Fruit fly (Drosophila melanogaster): ENCODE results near the gene CG18746.

CG18746 gene

DNA sequence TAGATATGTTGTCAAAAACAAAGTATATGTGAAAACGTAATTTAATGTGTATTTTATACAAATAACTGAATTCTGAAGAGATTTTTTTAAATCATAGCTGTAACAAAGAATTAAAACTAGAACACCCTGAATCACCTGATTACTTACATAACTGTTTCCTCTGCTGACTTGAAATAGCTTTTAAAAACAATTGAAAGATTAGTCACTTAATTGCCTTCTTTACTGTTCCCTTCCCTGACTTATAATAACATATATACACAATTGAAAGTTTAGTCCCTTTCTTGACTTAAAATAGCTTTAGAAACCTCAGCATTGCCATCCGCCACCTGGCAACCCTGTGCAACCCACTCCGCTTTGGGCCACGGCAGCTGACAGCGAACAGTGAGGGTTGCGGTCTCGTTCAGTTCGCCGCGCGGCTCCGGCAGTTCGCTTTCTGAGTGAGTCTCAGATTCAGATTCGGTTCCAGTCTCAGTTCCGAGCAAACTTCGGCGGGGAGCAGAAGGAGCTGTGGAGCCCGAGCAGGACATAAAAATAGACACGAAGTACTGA lies 24.1 kb upstream of the CG18746 start, which contains the start of gene CG34384 (continued):
- no peak for TF ChIP-seq chinmo (GFP tag; IDR thresholded peaks at IDR 0.05; ENCODE audit: partially characterized antibody)
- TF ChIP-seq Mad (GFP tag; optimal IDR thresholded peaks at IDR 0.05) = no peak
- no peak for TF ChIP-seq CG9876 (GFP tag; optimal IDR thresholded peaks at IDR 0.05)
- TF ChIP-seq CG5953 (GFP tag; IDR thresholded peaks at IDR 0.05) = no peak
- no peak for TF ChIP-seq CG1647 (GFP tag; optimal IDR thresholded peaks at IDR 0.05)
- no peak for TF ChIP-seq tna (GFP tag; IDR thresholded peaks at IDR 0.05; ENCODE audit: partially characterized antibody)
- TF ChIP-seq trh (GFP tag; optimal IDR thresholded peaks at IDR 0.05) = no peak
- TF ChIP-seq CG11696 (GFP tag; IDR thresholded peaks at IDR 0.05) = no peak
- peak; percentile 10 for TF ChIP-seq fu2 (GFP tag; optimal IDR thresholded peaks at IDR 0.05)
- TF ChIP-seq sc (optimal IDR thresholded peaks at IDR 0.05) = no peak
- no peak for TF ChIP-seq sc (GFP tag; optimal IDR thresholded peaks at IDR 0.05)
- TF ChIP-seq CG6272 (GFP tag; IDR thresholded peaks at IDR 0.05) = 0 out of 2 replicates have a peak, but pooled peaks have one; percentile 20
- no peak for TF ChIP-seq CG33213 (GFP tag; optimal IDR thresholded peaks at IDR 0.05)
- TF ChIP-seq CG16813 (GFP tag; IDR thresholded peaks at IDR 0.05; ENCODE audit: partially characterized antibody) = no peak
- TF ChIP-seq CG14667 (GFP tag; IDR thresholded peaks at IDR 0.05) = no peak
- peak; percentile 14 for TF ChIP-seq Elba2 (GFP tag; optimal IDR thresholded peaks at IDR 0.05)
- no peak for TF ChIP-seq CG4730 (GFP tag; IDR thresholded peaks at IDR 0.05)
- no peak for TF ChIP-seq CG1792 (GFP tag; optimal IDR thresholded peaks at IDR 0.05)
- peak; percentile 73 for TF ChIP-seq phol (tag; optimal IDR thresholded peaks at IDR 0.05)
- TF ChIP-seq Fer3 (tag; optimal IDR thresholded peaks at IDR 0.05) = peak; percentile 8
- TF ChIP-seq CG6854 (GFP tag; optimal IDR thresholded peaks at IDR 0.05) = peak; percentile 65
- no peak for TF ChIP-seq CG43689 (GFP tag; IDR thresholded peaks at IDR 0.05)
- 0 out of 2 replicates have a peak, but pooled peaks have one; percentile 16 for TF ChIP-seq CG4404 (GFP tag; IDR thresholded peaks at IDR 0.05)
- no peak for TF ChIP-seq CG11398 (GFP tag; optimal IDR thresholded peaks at IDR 0.05)
- TF ChIP-seq az2 (GFP tag; optimal IDR thresholded peaks at IDR 0.05) = peak; percentile 57
- peak; percentile 69 for TF ChIP-seq cwo (GFP tag; optimal IDR thresholded peaks at IDR 0.05)
- no peak for TF ChIP-seq grn (GFP tag; optimal IDR thresholded peaks at IDR 0.05)
- TF ChIP-seq CG2712 (tag; optimal IDR thresholded peaks at IDR 0.05) = peak; percentile 67
- TF ChIP-seq CG30431 (GFP tag; optimal IDR thresholded peaks at IDR 0.05) = no peak
- TF ChIP-seq danr (GFP tag; IDR thresholded peaks at IDR 0.05) = no peak
- TF ChIP-seq Hr3 (GFP tag; optimal IDR thresholded peaks at IDR 0.05) = no peak
- TF ChIP-seq tio (GFP tag; optimal IDR thresholded peaks at IDR 0.05) = peak; percentile 42
- peak; percentile 2 for TF ChIP-seq ewg (GFP tag; optimal IDR thresholded peaks at IDR 0.05)
- peak; percentile 36; the same call in 1 of the 2 replicates for TF ChIP-seq lmd (GFP tag; IDR thresholded peaks at IDR 0.05)
- no peak for TF ChIP-seq Hmx (GFP tag; optimal IDR thresholded peaks at IDR 0.05)
- no peak for TF ChIP-seq bigmax (GFP tag; optimal IDR thresholded peaks at IDR 0.05)
- no peak for TF ChIP-seq al (GFP tag; IDR thresholded peaks at IDR 0.05)
- TF ChIP-seq ATbp (GFP tag; optimal IDR thresholded peaks at IDR 0.05) = peak; percentile 15
- TF ChIP-seq CG9817 (tag; optimal IDR thresholded peaks at IDR 0.05) = peak; percentile 51
- TF ChIP-seq CG13123 (GFP tag; optimal IDR thresholded peaks at IDR 0.05) = no peak
- TF ChIP-seq grau (tag; optimal IDR thresholded peaks at IDR 0.05) = peak; percentile 60
- TF ChIP-seq pnt (GFP tag; optimal IDR thresholded peaks at IDR 0.05) = peak; percentile 38
- no peak for TF ChIP-seq CG7372 (GFP tag; IDR thresholded peaks at IDR 0.05)
- TF ChIP-seq cato (GFP tag; optimal IDR thresholded peaks at IDR 0.05; ENCODE audit: borderline replicate concordance) = no peak
- no peak for TF ChIP-seq CG42726 (GFP tag; IDR thresholded peaks at IDR 0.05; ENCODE audit: partially characterized antibody)
- no peak for TF ChIP-seq BEAF-32 (GFP tag; optimal IDR thresholded peaks at IDR 0.05)
- TF ChIP-seq Blimp-1 (GFP tag; optimal IDR thresholded peaks at IDR 0.05) = peak; percentile 43
- TF ChIP-seq pho (GFP tag; optimal IDR thresholded peaks at IDR 0.05) = peak; percentile 65
- TF ChIP-seq CG9609 (GFP tag; optimal IDR thresholded peaks at IDR 0.05) = peak; percentile 27
- peak; percentile 87 for TF ChIP-seq CG17361 (GFP tag; IDR thresholded peaks at IDR 0.05)
- TF ChIP-seq maf-S (GFP tag; optimal IDR thresholded peaks at IDR 0.05) = peak; percentile 32
